Worm (Caenorhabditis elegans) whole organism, L1 larva: ENCODE data around the gene gmeb-1.
A peak's percentile ranks its signal among the peaks of the same experiment; 100 is the strongest.

Source experiments
- C16A3.4 ChIP-seq: fragments of 150-350 bp; optimal IDR thresholded peaks from 2 replicates; lab custom pipeline; 2014; ENCODE audit warnings: missing biosample characterization, missing genetic modification characterization
- C34B4.2 ChIP-seq: sonication (generic microtip); optimal IDR thresholded peaks from 2 replicates; lab custom pipeline; 2017; ENCODE audit warnings: mild to moderate bottlenecking, missing genetic modification characterization, missing compliant biosample characterization
- F16B12.6 ChIP-seq: fragments of 150-350 bp; optimal IDR thresholded peaks from 2 replicates; lab custom pipeline; 2014; ENCODE audit warnings: missing biosample characterization, missing genetic modification characterization
- alr-1 ChIP-seq: fragments of 200-800 bp; sonication (Bioruptor generic); optimal IDR thresholded peaks from 2 replicates; lab custom pipeline; 2018; ENCODE audit warnings: borderline replicate concordance, mild to moderate bottlenecking, missing genetic modification characterization, missing compliant biosample characterization
- blmp-1 ChIP-seq: fragments of 150-350 bp; optimal IDR thresholded peaks from 2 replicates; lab custom pipeline; 2014; ENCODE audit warnings: missing biosample characterization, missing genetic modification characterization
- ceh-8 ChIP-seq: fragments of 200-800 bp; sonication (Bioruptor generic); optimal IDR thresholded peaks from 2 replicates; lab custom pipeline; 2018; ENCODE audit warnings: mild to moderate bottlenecking, missing genetic modification characterization, moderate library complexity, missing compliant biosample characterization
- ceh-90 ChIP-seq: sonication (generic microtip); optimal IDR thresholded peaks from 2 replicates; lab custom pipeline; 2016; ENCODE audit warnings: missing genetic modification characterization, missing compliant biosample characterization
- ces-1 ChIP-seq: fragments of 150-350 bp; optimal IDR thresholded peaks from 2 replicates; lab custom pipeline; 2014; ENCODE audit warnings: missing biosample characterization, missing genetic modification reagents, missing genetic modification characterization
- dpl-1 ChIP-seq, 3 experiments: fragments of 150-350 bp in 2 of 3; sonication (generic microtip) in 1 of 3; optimal IDR thresholded peaks; 2 replicates each; lab custom pipeline; 2014 to 2017; ENCODE audit warnings: missing biosample characterization in 3 of 3, missing genetic modification characterization in 3 of 3, missing genetic modification reagents in 3 of 3
- dsc-1 ChIP-seq: sonication (generic microtip); optimal IDR thresholded peaks from 2 replicates; lab custom pipeline; 2016; ENCODE audit warnings: mild to moderate bottlenecking, missing genetic modification characterization, missing compliant biosample characterization
- efl-1 ChIP-seq, 4 experiments: fragments of 150-350 bp; optimal IDR thresholded peaks in 3 of 4; peaks in 1 of 4; 1 replicate in 1 of 4; 2 replicates in 3 of 4; lab custom pipeline; 2014; ENCODE audit warnings: missing biosample characterization in 2 of 4, missing genetic modification characterization in 2 of 4, missing genetic modification reagents in 2 of 4
- efl-3 ChIP-seq: fragments of 200-800 bp; sonication (Bioruptor generic); optimal IDR thresholded peaks from 2 replicates; lab custom pipeline; 2018; ENCODE audit warnings: mild to moderate bottlenecking, missing genetic modification characterization, missing compliant biosample characterization
- egl-27 ChIP-seq, 2 experiments: fragments of 150-350 bp in 1 of 2; sonication (generic microtip); optimal IDR thresholded peaks; 3 replicates each; lab custom pipeline; 2017 to 2018; ENCODE audit warnings: missing biosample characterization in 2 of 2, missing genetic modification characterization in 2 of 2, missing genetic modification reagents in 2 of 2
- elt-3 ChIP-seq, 6 experiments: fragments of 150-350 bp in 1 of 6; sonication (generic microtip); optimal IDR thresholded peaks; 2 replicates each; lab custom pipeline; 2017 to 2018; ENCODE audit warnings: missing biosample characterization in 6 of 6, missing genetic modification characterization in 6 of 6, inconsistent platforms in 1 of 6
- ets-5 ChIP-seq: fragments of 200-800 bp; sonication (Bioruptor generic); IDR thresholded peaks from 2 replicates; pipeline ENCODE4 v1.3.6; 2022; ENCODE audit warnings: missing genetic modification characterization, missing compliant biosample characterization
- fos-1 ChIP-seq: fragments of 150-350 bp; optimal IDR thresholded peaks from 2 replicates; lab custom pipeline; 2014; ENCODE audit warnings: missing biosample characterization, missing genetic modification characterization
- hlh-4 ChIP-seq: sonication (generic microtip); optimal IDR thresholded peaks from 2 replicates; lab custom pipeline; 2016; ENCODE audit warnings: mild to moderate bottlenecking, missing genetic modification characterization, missing compliant biosample characterization
- isw-1 ChIP-seq: fragments of 200-800 bp; sonication (Bioruptor generic); IDR thresholded peaks from 2 replicates; pipeline ENCODE4 v1.3.6; 2022; ENCODE audit warnings: missing genetic modification characterization, missing compliant biosample characterization
- jun-1 ChIP-seq: fragments of 150-350 bp; optimal IDR thresholded peaks from 2 replicates; lab custom pipeline; 2014; ENCODE audit warnings: missing biosample characterization, missing genetic modification reagents, missing genetic modification characterization
- lin-15B ChIP-seq: fragments of 150-350 bp; sonication (generic microtip); optimal IDR thresholded peaks from 3 replicates; lab custom pipeline; 2014; ENCODE audit warnings: missing biosample characterization, missing genetic modification characterization
- lin-35 ChIP-seq, 2 experiments: fragments of 150-350 bp; optimal IDR thresholded peaks; 2 replicates each; lab custom pipeline; 2014; ENCODE audit warnings: missing biosample characterization in 2 of 2, missing genetic modification characterization in 2 of 2, missing genetic modification reagents in 2 of 2
- lin-39 ChIP-seq: fragments of 150-350 bp; optimal IDR thresholded peaks from 2 replicates; lab custom pipeline; 2014; ENCODE audit warnings: missing biosample characterization, missing genetic modification reagents, missing genetic modification characterization
- lsy-2 ChIP-seq, 2 experiments: fragments of 150-350 bp; optimal IDR thresholded peaks; 2 replicates each; lab custom pipeline; 2014; ENCODE audit warnings: missing biosample characterization in 2 of 2, missing genetic modification characterization in 2 of 2
- mab-9 ChIP-seq: fragments of 200-800 bp; sonication (Bioruptor generic); IDR thresholded peaks from 2 replicates; pipeline ENCODE4 v1.3.6; 2022; ENCODE audit warnings: missing genetic modification reagents, missing genetic modification characterization, missing compliant biosample characterization
- mdl-1 ChIP-seq, 2 experiments: fragments of 150-350 bp; optimal IDR thresholded peaks; 2 replicates each; lab custom pipeline; 2014 to 2017; ENCODE audit warnings: missing biosample characterization in 2 of 2, missing genetic modification characterization in 2 of 2, inconsistent platforms in 1 of 2
- mef-2 ChIP-seq: fragments of 150-350 bp; optimal IDR thresholded peaks from 2 replicates; lab custom pipeline; 2014; ENCODE audit warnings: missing biosample characterization, missing genetic modification characterization
- nhr-12 ChIP-seq: sonication (generic microtip); optimal IDR thresholded peaks from 2 replicates; lab custom pipeline; 2017; ENCODE audit warnings: missing biosample characterization, missing genetic modification characterization
- nhr-19 ChIP-seq: fragments of 200-800 bp; sonication (Bioruptor generic); conservative IDR thresholded peaks from 2 replicates; pipeline ENCODE4 v1.3.6; 2022; ENCODE audit warnings: missing genetic modification characterization, missing compliant biosample characterization
- nhr-20 ChIP-seq: sonication (generic microtip); optimal IDR thresholded peaks from 2 replicates; lab custom pipeline; 2016; ENCODE audit warnings: mild to moderate bottlenecking, missing genetic modification characterization, missing compliant biosample characterization
- nhr-47 ChIP-seq: sonication (generic microtip); optimal IDR thresholded peaks from 2 replicates; lab custom pipeline; 2016; ENCODE audit warnings: mild to moderate bottlenecking, missing genetic modification characterization, moderate library complexity, missing compliant biosample characterization
- nhr-76 ChIP-seq: sonication (generic microtip); optimal IDR thresholded peaks from 2 replicates; lab custom pipeline; 2017; ENCODE audit warnings: missing biosample characterization, missing genetic modification characterization
- nhr-85 ChIP-seq: sonication (generic microtip); peaks from one replicate; lab custom pipeline; 2016; ENCODE audit warnings: missing genetic modification characterization, inconsistent platforms, missing compliant biosample characterization
- nhr-90 ChIP-seq: sonication (generic microtip); optimal IDR thresholded peaks from 2 replicates; lab custom pipeline; 2016; ENCODE audit warnings: mild to moderate bottlenecking, missing genetic modification characterization, missing compliant biosample characterization; ENCODE audit not compliant: poor library complexity
- pag-3 ChIP-seq: sonication (generic microtip); optimal IDR thresholded peaks from 2 replicates; lab custom pipeline; 2017; ENCODE audit warnings: missing genetic modification characterization, mild to moderate bottlenecking, missing compliant biosample characterization, antibody characterized with exemption, borderline replicate concordance; ENCODE audit not compliant: insufficient read depth
- pqm-1 ChIP-seq: sonication (generic microtip); optimal IDR thresholded peaks from 3 replicates; lab custom pipeline; 2017; ENCODE audit warnings: missing biosample characterization, missing genetic modification characterization
- snu-23 ChIP-seq: sonication (generic microtip); optimal IDR thresholded peaks from 2 replicates; lab custom pipeline; 2016; ENCODE audit warnings: missing genetic modification characterization, missing compliant biosample characterization
- sox-4 ChIP-seq: sonication (generic microtip); optimal IDR thresholded peaks from 2 replicates; lab custom pipeline; 2016; ENCODE audit warnings: missing genetic modification characterization, missing compliant biosample characterization
- sptf-1 ChIP-seq: fragments of 150-350 bp; optimal IDR thresholded peaks from 2 replicates; lab custom pipeline; 2014; ENCODE audit warnings: missing biosample characterization, missing genetic modification characterization
- swsn-7 ChIP-seq: sonication (generic microtip); optimal IDR thresholded peaks from 2 replicates; lab custom pipeline; 2016; ENCODE audit warnings: missing genetic modification characterization, missing compliant biosample characterization
- tbx-2 ChIP-seq: sonication (generic microtip); optimal IDR thresholded peaks from 2 replicates; lab custom pipeline; 2016; ENCODE audit warnings: missing genetic modification characterization, missing compliant biosample characterization
- tlp-1 ChIP-seq: fragments of 150-350 bp; optimal IDR thresholded peaks from 2 replicates; lab custom pipeline; 2014; ENCODE audit warnings: missing biosample characterization, missing genetic modification characterization
- unc-130 ChIP-seq: fragments of 150-350 bp; optimal IDR thresholded peaks from 2 replicates; lab custom pipeline; 2017; ENCODE audit warnings: missing biosample characterization, missing genetic modification characterization, inconsistent platforms
- unc-30 ChIP-seq: sonication (generic microtip); optimal IDR thresholded peaks from 2 replicates; lab custom pipeline; 2017; ENCODE audit warnings: missing biosample characterization, missing genetic modification characterization
- unc-62 ChIP-seq: fragments of 150-350 bp; optimal IDR thresholded peaks from 2 replicates; lab custom pipeline; 2014; ENCODE audit warnings: missing biosample characterization, missing genetic modification reagents, missing genetic modification characterization
- vab-15 ChIP-seq: sonication (generic microtip); optimal IDR thresholded peaks from 2 replicates; lab custom pipeline; 2017; ENCODE audit warnings: missing genotype, mild to moderate bottlenecking, missing genetic modification characterization, missing compliant biosample characterization
- zag-1 ChIP-seq: fragments of 150-350 bp; optimal IDR thresholded peaks from 2 replicates; lab custom pipeline; 2014; ENCODE audit warnings: missing biosample characterization, missing genetic modification characterization
- ztf-4 ChIP-seq: fragments of 150-350 bp; optimal IDR thresholded peaks from 2 replicates; lab custom pipeline; 2014; ENCODE audit warnings: missing biosample characterization, missing genetic modification characterization

The gmeb-1 gene

ce11 chrII:23025-23424, 3.7 kb downstream of the gmeb-1 start, which contains the start of gene sqt-2:
Gene sqt-2 (plus strand): TSS chrII:23325.
- TF ChIP-seq C16A3.4 (no peak), blmp-1 (peak; percentile 38), nhr-85 (peak; percentile 59)

ce11 chrII:23739-24138, 4.4 kb downstream of the gmeb-1 start:
- TF ChIP-seq unc-130 (tag; lab: Kevin White, UChicago), result no peak
- TF ChIP-seq lin-15B (tag; lab: Kevin White, UChicago), result no peak
- TF ChIP-seq jun-1 (tag; lab: Kevin White, UChicago), result no peak
- TF ChIP-seq nhr-19 (GFP tag; lab: Robert Waterston, UW), result no peak
- TF ChIP-seq mab-9 (GFP tag; lab: Robert Waterston, UW), result 0 out of 2 replicates have a peak, but pooled peaks have one; percentile 17
- TF ChIP-seq pag-3, result no peak
- TF ChIP-seq mdl-1 (tag; optimal IDR thresholded peaks at IDR 0.05; lab: Kevin White, UChicago), result no peak

- peak; percentile 85 to 96 for TF ChIP-seq efl-1 (optimal IDR thresholded peaks at IDR 0.05; lab: Kevin White, UChicago)
- TF ChIP-seq efl-1 (GFP tag; optimal IDR thresholded peaks at IDR 0.05 in 1 of 2; lab: Kevin White, UChicago), result peak; percentile 98 to 100
- no peak for TF ChIP-seq unc-62 (GFP tag; lab: Kevin White, UChicago)
- TF ChIP-seq tlp-1, result no peak
- peak; percentile 89 for TF ChIP-seq lin-39 (tag; lab: Kevin White, UChicago)
- TF ChIP-seq mdl-1 (tag; optimal IDR thresholded peaks at IDR 0.05; lab: Kevin White, UChicago), result peak in 1 of 2 experiments; percentile 80
- TF ChIP-seq unc-30 (tag; lab: Kevin White, UChicago), result no peak
- peak; percentile 76 for TF ChIP-seq blmp-1
- peak; percentile 88 for TF ChIP-seq dsc-1 (tag; lab: Kevin White, UChicago)
- no peak for TF ChIP-seq sptf-1 (tag; lab: Kevin White, UChicago)
- no peak for TF ChIP-seq vab-15 (tag; lab: Kevin White, UChicago)
- peak; percentile 56 for TF ChIP-seq mab-9 (GFP tag; lab: Robert Waterston, UW)
- TF ChIP-seq ztf-4, result peak; percentile 89
- peak; percentile 88 for TF ChIP-seq tbx-2 (tag; lab: Kevin White, UChicago)
- TF ChIP-seq nhr-12 (tag; lab: Kevin White, UChicago), result no peak
- 0 out of 2 replicates have a peak, but pooled peaks have one; percentile 83 for TF ChIP-seq ets-5 (GFP tag; lab: Robert Waterston, UW)
- TF ChIP-seq ces-1 (GFP tag; lab: Kevin White, UChicago), result no peak
- peak; percentile 40 for TF ChIP-seq nhr-76 (tag; lab: Kevin White, UChicago)
- TF ChIP-seq isw-1 (GFP tag; lab: Robert Waterston, UW), result peak; percentile 86
- TF ChIP-seq hlh-4 (tag; lab: Kevin White, UChicago), result no peak
- peak; percentile 95 to 99 (median 98) for TF ChIP-seq dpl-1 (GFP tag; optimal IDR thresholded peaks at IDR 0.05; lab: Kevin White, UChicago)
- TF ChIP-seq mef-2 (tag; lab: Kevin White, UChicago), result no peak
- no peak for TF ChIP-seq alr-1 (tag; lab: Kevin White, UChicago)
- no peak for TF ChIP-seq egl-27 (tag; optimal IDR thresholded peaks at IDR 0.05; lab: Kevin White, UChicago)
- TF ChIP-seq lin-15B (tag; lab: Kevin White, UChicago), result peak; percentile 83
- TF ChIP-seq zag-1 (tag; lab: Kevin White, UChicago), result peak; percentile 72
- TF ChIP-seq F16B12.6 (tag; lab: Kevin White, UChicago), result peak; percentile 68
- peak; percentile 76 for TF ChIP-seq unc-130 (tag; lab: Kevin White, UChicago)
- peak; percentile 86 for TF ChIP-seq jun-1 (tag; lab: Kevin White, UChicago)
- no peak for TF ChIP-seq ceh-8 (GFP tag; lab: Kevin White, UChicago)
- peak; percentile 26 for TF ChIP-seq C34B4.2 (tag; lab: Kevin White, UChicago)
- no peak for TF ChIP-seq ceh-90 (tag; lab: Kevin White, UChicago)
- peak; percentile 86 for TF ChIP-seq swsn-7 (tag; lab: Kevin White, UChicago)
- TF ChIP-seq pqm-1 (tag; lab: Kevin White, UChicago), result no peak
- peak; percentile 72 for TF ChIP-seq nhr-90
- peak; percentile 81 for TF ChIP-seq nhr-20
- no peak for TF ChIP-seq pag-3
- TF ChIP-seq snu-23, result peak; percentile 91
- peak in 2 of 6 experiments; percentile 61 to 69 for TF ChIP-seq elt-3 (tag; optimal IDR thresholded peaks at IDR 0.05; lab: Kevin White, UChicago)
- TF ChIP-seq sox-4 (tag; lab: Kevin White, UChicago), result peak; percentile 43
- peak; percentile 98 to 100 for TF ChIP-seq lin-35 (GFP tag; optimal IDR thresholded peaks at IDR 0.05; lab: Kevin White, UChicago)
- TF ChIP-seq nhr-47 (tag; lab: Kevin White, UChicago), result peak; percentile 93
- peak; percentile 80 for TF ChIP-seq fos-1 (tag; lab: Kevin White, UChicago)
- no peak for TF ChIP-seq efl-3
- TF ChIP-seq lsy-2 (tag; optimal IDR thresholded peaks at IDR 0.05; lab: Kevin White, UChicago), result peak; percentile 89 to 95
These were observed 5.2 kb downstream of the gmeb-1 start, which contains the start of gene enee-1 for ce11 chrII:24559-24998. Gene enee-1 (plus strand): TSS chrII:24666.
